Worm (Caenorhabditis elegans) whole organism, L4/young adult: ENCODE results near the gene srlf-14.

Source experiments
- W03F9.2 ChIP-seq: fragments of 150-350 bp; optimal IDR thresholded peaks from 2 replicates; lab custom pipeline; 2014; ENCODE audit warnings: missing biosample characterization, missing genetic modification characterization
- dao-5 ChIP-seq: sonication (generic microtip); optimal IDR thresholded peaks from 2 replicates; lab custom pipeline; 2016; ENCODE audit warnings: missing genotype, missing genetic modification characterization, moderate library complexity, missing compliant biosample characterization
- him-1 ChIP-seq: sonication (generic microtip); optimal IDR thresholded peaks from 2 replicates; lab custom pipeline; 2016; ENCODE audit warnings: missing genotype, missing genetic modification reagents, missing genetic modification characterization, missing compliant biosample characterization

ce11 chrIV:10896512-10896911 is 2.4 kb upstream of the srlf-14 start, which contains the start of gene srlf-13:
- TF ChIP-seq W03F9.2 (tag; lab: Kevin White, UChicago) (no peak), dao-5 (tag; lab: Kevin White, UChicago) (no peak), him-1 (tag; lab: Kevin White, UChicago) (no peak)
